Worm (Caenorhabditis elegans) whole organism, L1 larva: ENCODE results near the gene F42E8.1.

Source experiments
- alr-1 ChIP-seq: fragments of 200-800 bp; sonication (Bioruptor generic); optimal IDR thresholded peaks from 2 replicates; lab custom pipeline; 2018; ENCODE audit warnings: borderline replicate concordance, mild to moderate bottlenecking, missing genetic modification characterization, missing compliant biosample characterization
- dpl-1 ChIP-seq, 3 experiments: fragments of 150-350 bp in 2 of 3; sonication (generic microtip) in 1 of 3; optimal IDR thresholded peaks; 2 replicates each; lab custom pipeline; 2014 to 2017; ENCODE audit warnings: missing biosample characterization in 3 of 3, missing genetic modification characterization in 3 of 3, missing genetic modification reagents in 3 of 3
- egl-27 ChIP-seq, 2 experiments: fragments of 150-350 bp in 1 of 2; sonication (generic microtip); optimal IDR thresholded peaks; 3 replicates each; lab custom pipeline; 2017 to 2018; ENCODE audit warnings: missing biosample characterization in 2 of 2, missing genetic modification characterization in 2 of 2, missing genetic modification reagents in 2 of 2
- elt-3 ChIP-seq, 6 experiments: fragments of 150-350 bp in 1 of 6; sonication (generic microtip); optimal IDR thresholded peaks; 2 replicates each; lab custom pipeline; 2017 to 2018; ENCODE audit warnings: missing biosample characterization in 6 of 6, missing genetic modification characterization in 6 of 6, inconsistent platforms in 1 of 6
- fkh-4 ChIP-seq: sonication (generic microtip); optimal IDR thresholded peaks from 2 replicates; lab custom pipeline; 2016; ENCODE audit warnings: missing compliant biosample characterization, missing genetic modification characterization, borderline replicate concordance
- mdl-1 ChIP-seq, 2 experiments: fragments of 150-350 bp; optimal IDR thresholded peaks; 2 replicates each; lab custom pipeline; 2014 to 2017; ENCODE audit warnings: missing biosample characterization in 2 of 2, missing genetic modification characterization in 2 of 2, inconsistent platforms in 1 of 2
- nhr-47 ChIP-seq: sonication (generic microtip); optimal IDR thresholded peaks from 2 replicates; lab custom pipeline; 2016; ENCODE audit warnings: mild to moderate bottlenecking, missing genetic modification characterization, moderate library complexity, missing compliant biosample characterization
- snpc-4 ChIP-seq: fragments of 150-350 bp; optimal IDR thresholded peaks from 2 replicates; lab custom pipeline; 2014; ENCODE audit warnings: missing biosample characterization, missing genetic modification characterization
- sptf-1 ChIP-seq: fragments of 150-350 bp; optimal IDR thresholded peaks from 2 replicates; lab custom pipeline; 2014; ENCODE audit warnings: missing biosample characterization, missing genetic modification characterization
- unc-62 ChIP-seq: fragments of 150-350 bp; optimal IDR thresholded peaks from 2 replicates; lab custom pipeline; 2014; ENCODE audit warnings: missing biosample characterization, missing genetic modification reagents, missing genetic modification characterization
- zag-1 ChIP-seq: fragments of 150-350 bp; optimal IDR thresholded peaks from 2 replicates; lab custom pipeline; 2014; ENCODE audit warnings: missing biosample characterization, missing genetic modification characterization
- ztf-4 ChIP-seq: fragments of 150-350 bp; optimal IDR thresholded peaks from 2 replicates; lab custom pipeline; 2014; ENCODE audit warnings: missing biosample characterization, missing genetic modification characterization

DNA sequence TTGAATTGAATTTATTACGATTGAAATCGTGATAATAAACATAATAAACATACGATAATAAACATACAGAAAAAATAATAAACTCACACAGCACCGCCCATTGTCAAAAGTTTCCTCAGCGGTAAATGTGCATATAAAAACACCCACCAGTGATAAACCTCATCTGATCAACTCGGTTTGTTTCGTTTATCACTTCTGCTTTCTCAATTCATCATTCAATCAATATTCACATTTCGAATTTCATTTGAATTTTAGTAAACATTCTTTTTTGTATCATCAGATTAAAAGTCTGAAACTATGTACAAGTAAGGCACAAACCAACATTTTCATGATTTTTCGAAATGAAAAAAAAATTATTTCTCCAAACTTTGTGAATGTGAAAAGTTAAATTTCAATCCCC is 48.8 kb upstream of the F42E8.1 start, which contains the start of gene try-10:
- no peak for TF ChIP-seq elt-3 (tag; optimal IDR thresholded peaks at IDR 0.05; lab: Kevin White, UChicago)
- TF ChIP-seq ztf-4 (tag; lab: Kevin White, UChicago) = no peak
- TF ChIP-seq dpl-1 (GFP tag; optimal IDR thresholded peaks at IDR 0.05; lab: Kevin White, UChicago) = no peak
- TF ChIP-seq egl-27 (tag; optimal IDR thresholded peaks at IDR 0.05; lab: Kevin White, UChicago) = no peak
- no peak for TF ChIP-seq unc-62
- no peak for TF ChIP-seq fkh-4 (tag; lab: Kevin White, UChicago)
- no peak for TF ChIP-seq zag-1 (tag; lab: Kevin White, UChicago)
- no peak for TF ChIP-seq mdl-1 (tag; optimal IDR thresholded peaks at IDR 0.05; lab: Kevin White, UChicago)
- no peak for TF ChIP-seq nhr-47 (tag; lab: Kevin White, UChicago)
- no peak for TF ChIP-seq snpc-4 (tag; lab: Kevin White, UChicago)
- TF ChIP-seq sptf-1 = no peak
- TF ChIP-seq alr-1 (tag; lab: Kevin White, UChicago) = no peak
